Fruit fly (Drosophila melanogaster): ENCODE measurements around the gene CG13359.

The CG13359 gene

DNA sequence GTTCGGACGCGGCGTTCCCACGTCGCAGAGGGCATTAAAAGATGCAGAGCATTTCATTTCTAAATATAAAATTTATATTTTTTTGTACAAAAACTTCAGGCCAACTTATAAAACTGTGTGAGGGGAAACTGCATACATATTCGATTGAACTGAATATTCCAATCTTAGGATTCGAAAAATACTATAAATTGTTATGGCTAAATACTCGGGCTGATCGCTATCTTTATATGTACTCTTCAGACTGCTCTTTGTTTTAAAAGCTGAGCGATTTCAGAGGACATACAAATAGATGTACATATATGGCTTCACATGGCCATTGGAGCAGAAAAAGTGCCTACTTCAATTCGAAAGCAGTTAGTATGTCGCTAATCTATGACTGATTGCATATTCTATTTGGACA, at the start of gene CG13359:
Gene CG13359 (minus strand): TSS at position 101 of the 400 bp plus-strand sequence.
- TF ChIP-seq fru (GFP tag; optimal IDR thresholded peaks at IDR 0.05), result no peak
- no peak for TF ChIP-seq Hr83 (GFP tag; optimal IDR thresholded peaks at IDR 0.05; ENCODE audit: poor library complexity, severe bottlenecking)
- no peak for TF ChIP-seq HLH106 (tag; optimal IDR thresholded peaks at IDR 0.05)
- TF ChIP-seq br (GFP tag; optimal IDR thresholded peaks at IDR 0.05), result no peak
- no peak for TF ChIP-seq Abd-B (GFP tag; optimal IDR thresholded peaks at IDR 0.05)
- TF ChIP-seq rgr (GFP tag; optimal IDR thresholded peaks at IDR 0.05), result no peak

dm6 chrX:847057-847456, 43.8 kb upstream of the CG13359 start, which contains the start of gene CG3713:
CG3713 (minus strand) TSS chrX:847157.
- no peak for TF ChIP-seq usp (GFP tag; optimal IDR thresholded peaks at IDR 0.05)

DNA sequence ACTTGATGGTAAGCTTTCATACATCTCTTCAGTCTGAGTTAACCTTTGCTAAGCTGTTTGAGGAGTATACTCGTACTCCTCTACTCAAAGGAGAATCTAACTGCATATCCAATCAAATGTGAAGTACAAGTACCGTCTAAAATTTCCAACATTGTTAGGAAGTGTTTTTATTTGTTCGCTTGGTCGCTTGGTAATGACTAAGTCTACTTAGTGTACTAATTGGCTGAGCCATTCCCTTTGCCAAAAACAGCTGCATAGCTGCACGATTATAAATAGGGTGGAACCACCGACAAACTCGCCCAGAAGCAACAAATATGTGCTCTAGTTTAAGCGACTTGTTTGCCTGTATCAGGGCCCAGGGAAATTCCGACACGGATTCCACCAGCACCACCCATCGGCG, 41.3 kb upstream of the CG13359 start, which contains the start of gene CG14635:
Gene CG14635 (plus strand): TSS at position 301 of the 400 bp plus-strand sequence.
- no peak for TF ChIP-seq br (GFP tag; optimal IDR thresholded peaks at IDR 0.05)

- TF ChIP-seq Myc (optimal IDR thresholded peaks at IDR 0.05), result peak; percentile 62
- no peak for TF ChIP-seq Hr78 (GFP tag; optimal IDR thresholded peaks at IDR 0.05)
- TF ChIP-seq Jra (GFP tag; optimal IDR thresholded peaks at IDR 0.05), result no peak
Measured at dm6 chrX:843489-843888, 40.2 kb upstream of the CG13359 start.

- peak; percentile 22 for TF ChIP-seq HLH106 (tag; optimal IDR thresholded peaks at IDR 0.05)
- TF ChIP-seq brk (GFP tag; optimal IDR thresholded peaks at IDR 0.05), result no peak
- TF ChIP-seq Rel (GFP tag; optimal IDR thresholded peaks at IDR 0.05), result no peak
- TF ChIP-seq Rel (tag; optimal IDR thresholded peaks at IDR 0.05), result no peak
- TF ChIP-seq OdsH (GFP tag; optimal IDR thresholded peaks at IDR 0.05), result no peak
- no peak for TF ChIP-seq ey (GFP tag; optimal IDR thresholded peaks at IDR 0.05)
- TF ChIP-seq usp (GFP tag; optimal IDR thresholded peaks at IDR 0.05), result no peak
- no peak for TF ChIP-seq pan (optimal IDR thresholded peaks at IDR 0.05)
- TF ChIP-seq Vsx2 (GFP tag; optimal IDR thresholded peaks at IDR 0.05; ENCODE audit: partially characterized antibody), result no peak
- TF ChIP-seq CG9705 (GFP tag; optimal IDR thresholded peaks at IDR 0.05), result no peak
- no peak for TF ChIP-seq sage (GFP tag; optimal IDR thresholded peaks at IDR 0.05)
- no peak for TF ChIP-seq Dfd (GFP tag; optimal IDR thresholded peaks at IDR 0.05)
- no peak for TF ChIP-seq br (GFP tag; optimal IDR thresholded peaks at IDR 0.05)
- no peak for TF ChIP-seq Hr78 (GFP tag; optimal IDR thresholded peaks at IDR 0.05)
- no peak for TF ChIP-seq jim (GFP tag; optimal IDR thresholded peaks at IDR 0.05)
- peak; percentile 1 for TF ChIP-seq rgr (GFP tag; optimal IDR thresholded peaks at IDR 0.05)
- peak; percentile 5 for TF ChIP-seq Sp1 (GFP tag; optimal IDR thresholded peaks at IDR 0.05)
- TF ChIP-seq GATAd (GFP tag; optimal IDR thresholded peaks at IDR 0.05), result no peak
- TF ChIP-seq tai (GFP tag; optimal IDR thresholded peaks at IDR 0.05), result no peak
- peak; percentile 17 for TF ChIP-seq h (GFP tag; optimal IDR thresholded peaks at IDR 0.05)
- no peak for TF ChIP-seq dmrt93B (GFP tag; optimal IDR thresholded peaks at IDR 0.05)
- peak in 1 of 2 experiments; percentile 21 for TF ChIP-seq foxo (GFP tag; optimal IDR thresholded peaks at IDR 0.05)
- TF ChIP-seq Jra (GFP tag; optimal IDR thresholded peaks at IDR 0.05), result no peak
- no peak for TF ChIP-seq lola (GFP tag; optimal IDR thresholded peaks at IDR 0.05)
Measured at dm6 chrX:841941-842340, 38.7 kb upstream of the CG13359 start.

dm6 chrX:841038-841437, 37.8 kb upstream of the CG13359 start:
- TF ChIP-seq rgr (GFP tag; optimal IDR thresholded peaks at IDR 0.05) (no peak), usp (GFP tag; optimal IDR thresholded peaks at IDR 0.05) (no peak)

- TF ChIP-seq Abd-B (GFP tag; optimal IDR thresholded peaks at IDR 0.05) (no peak), pan (optimal IDR thresholded peaks at IDR 0.05) (no peak), Hr83 (GFP tag; optimal IDR thresholded peaks at IDR 0.05; ENCODE audit: poor library complexity, severe bottlenecking) (no peak), Dfd (GFP tag; optimal IDR thresholded peaks at IDR 0.05) (no peak), dmrt93B (GFP tag; optimal IDR thresholded peaks at IDR 0.05) (no peak), sv (GFP tag; optimal IDR thresholded peaks at IDR 0.05) (no peak), Rel (GFP tag; optimal IDR thresholded peaks at IDR 0.05) (no peak), Rel (tag; optimal IDR thresholded peaks at IDR 0.05) (no peak), Hr78 (GFP tag; optimal IDR thresholded peaks at IDR 0.05) (no peak), HLH106 (tag; optimal IDR thresholded peaks at IDR 0.05) (no peak), psq (GFP tag; optimal IDR thresholded peaks at IDR 0.05) (no peak), tai (GFP tag; optimal IDR thresholded peaks at IDR 0.05) (no peak), Hnf4 (GFP tag; optimal IDR thresholded peaks at IDR 0.05) (no peak), Mio (GFP tag; optimal IDR thresholded peaks at IDR 0.05) (no peak)
Measured at dm6 chrX:838012-838411, 34.7 kb upstream of the CG13359 start.
